Comparison of ENCODE assay signal across 1 fruit fly cellular context in genomic region chr3L:3947301-3947941, dm6.
TF ChIP-seq lines count a peak whose summit lies in the region.

Gene CG10853, plus strand, starts transcription at chr3L:3947891.

TF ChIP-seq in whole organism, embryonic, 481 proteins besides CTCF, POLR2A, EP300 and RAD21 (continued from another document):
- TF ChIP-seq Dad (GFP tag; optimal IDR thresholded peaks at IDR 0.05; lab: Kevin White, UChicago) (no peak), CG6689 (GFP tag; IDR thresholded peaks at IDR 0.05; lab: Robert Waterston, UW) (no peak), en (GFP tag; optimal IDR thresholded peaks at IDR 0.05; lab: Kevin White, UChicago) (no peak), Kr (GFP tag; optimal IDR thresholded peaks at IDR 0.05; lab: Kevin White, UChicago) (peak; percentile 68), Dek (tag; optimal IDR thresholded peaks at IDR 0.05; lab: Kevin White, UChicago) (no peak), sens (GFP tag; lab: Kevin White, UChicago) (peak; percentile 24), CG17361 (GFP tag; IDR thresholded peaks at IDR 0.05; lab: Robert Waterston, UW) (no peak), Myb (GFP tag; optimal IDR thresholded peaks at IDR 0.05; lab: Kevin White, UChicago) (peak; percentile 13), CG12391 (tag; optimal IDR thresholded peaks at IDR 0.05; lab: Kevin White, UChicago) (peak; percentile 18), CG6813 (GFP tag; optimal IDR thresholded peaks at IDR 0.05; lab: Kevin White, UChicago) (no peak), trem (tag; optimal IDR thresholded peaks at IDR 0.05; lab: Kevin White, UChicago) (peak; percentile 34), wek (GFP tag; optimal IDR thresholded peaks at IDR 0.05; lab: Kevin White, UChicago) (no peak), CG15269 (tag; optimal IDR thresholded peaks at IDR 0.05; lab: Kevin White, UChicago) (no peak), CG2712 (tag; optimal IDR thresholded peaks at IDR 0.05; lab: Kevin White, UChicago) (peak; percentile 23), slou (GFP tag; optimal IDR thresholded peaks at IDR 0.05; lab: Kevin White, UChicago) (no peak), sqz (GFP tag; optimal IDR thresholded peaks at IDR 0.05; lab: Kevin White, UChicago) (no peak), CG10366 (GFP tag; IDR thresholded peaks at IDR 0.05; lab: Robert Waterston, UW) (no peak), stwl (tag; optimal IDR thresholded peaks at IDR 0.05; lab: Kevin White, UChicago) (peak; percentile 97), pzg (GFP tag; optimal IDR thresholded peaks at IDR 0.05; lab: Kevin White, UChicago) (peak; percentile 35), tap (tag; optimal IDR thresholded peaks at IDR 0.05; lab: Kevin White, UChicago) (no peak)
